Worm (Caenorhabditis elegans) whole organism, L2 larva: ENCODE measurements around the gene ddl-1.
A peak's percentile ranks its signal among the peaks of the same experiment; 100 is the strongest.

Source experiments
- C34F6.9 ChIP-seq: fragments of 150-350 bp; optimal IDR thresholded peaks from 2 replicates; lab custom pipeline; 2014; ENCODE audit warnings: missing biosample characterization, missing genetic modification characterization
- F13H6.1 ChIP-seq: sonication (generic microtip); optimal IDR thresholded peaks from 2 replicates; lab custom pipeline; 2016; ENCODE audit warnings: missing genetic modification characterization, missing compliant biosample characterization
- R02D3.7 ChIP-seq: fragments of 150-350 bp; optimal IDR thresholded peaks from 2 replicates; lab custom pipeline; 2014; ENCODE audit warnings: missing biosample characterization, missing genetic modification characterization
- Y55F3AM.14 ChIP-seq: fragments of 200-800 bp; sonication (Bioruptor generic); optimal IDR thresholded peaks from 2 replicates; lab custom pipeline; 2018; ENCODE audit warnings: mild to moderate bottlenecking, missing genetic modification characterization, missing compliant biosample characterization
- ZK546.5 ChIP-seq: sonication (generic microtip); optimal IDR thresholded peaks from 2 replicates; lab custom pipeline; 2017; ENCODE audit warnings: missing biosample characterization, missing genetic modification characterization
- alr-1 ChIP-seq: fragments of 150-350 bp; optimal IDR thresholded peaks from 2 replicates; lab custom pipeline; 2014; ENCODE audit warnings: missing biosample characterization, missing genetic modification characterization
- aly-2 ChIP-seq: fragments of 150-350 bp; optimal IDR thresholded peaks from 2 replicates; lab custom pipeline; 2014; ENCODE audit warnings: missing biosample characterization, missing genetic modification characterization
- ama-1 ChIP-seq: fragments of 150-350 bp; optimal IDR thresholded peaks from 2 replicates; lab custom pipeline; 2018; ENCODE audit warnings: inconsistent platforms
- blmp-1 ChIP-seq: sonication (generic microtip); optimal IDR thresholded peaks from 2 replicates; lab custom pipeline; 2017; ENCODE audit warnings: missing genetic modification characterization, mild to moderate bottlenecking, missing compliant biosample characterization, antibody characterized with exemption, moderate library complexity; ENCODE audit not compliant: insufficient read depth
- ceh-16 ChIP-seq: fragments of 150-350 bp; optimal IDR thresholded peaks from 2 replicates; lab custom pipeline; 2014; ENCODE audit warnings: missing biosample characterization, missing genetic modification characterization
- ceh-82 ChIP-seq: fragments of 150-350 bp; optimal IDR thresholded peaks from 2 replicates; lab custom pipeline; 2014; ENCODE audit warnings: missing biosample characterization, missing genetic modification characterization
- crh-2 ChIP-seq: sonication (generic microtip); optimal IDR thresholded peaks from 2 replicates; lab custom pipeline; 2017; ENCODE audit warnings: missing biosample characterization, missing genetic modification characterization
- dmd-4 ChIP-seq: sonication (generic microtip); optimal IDR thresholded peaks from 2 replicates; lab custom pipeline; 2017; ENCODE audit warnings: missing biosample characterization, missing genetic modification characterization
- egl-27 ChIP-seq: sonication (generic microtip); optimal IDR thresholded peaks from 3 replicates; lab custom pipeline; 2017; ENCODE audit warnings: missing biosample characterization, missing genetic modification reagents, missing genetic modification characterization
- elt-1 ChIP-seq: fragments of 150-350 bp; optimal IDR thresholded peaks from 2 replicates; lab custom pipeline; 2014; ENCODE audit warnings: missing biosample characterization, missing genetic modification characterization
- elt-3 ChIP-seq: sonication (generic microtip); optimal IDR thresholded peaks from 2 replicates; lab custom pipeline; 2017; ENCODE audit warnings: missing biosample characterization, missing genetic modification characterization
- fos-1 ChIP-seq: fragments of 150-350 bp; optimal IDR thresholded peaks from 2 replicates; lab custom pipeline; 2014; ENCODE audit warnings: missing biosample characterization, missing genetic modification characterization
- gmeb-1 ChIP-seq: fragments of 150-350 bp; optimal IDR thresholded peaks from 2 replicates; lab custom pipeline; 2014; ENCODE audit warnings: missing biosample characterization, missing genetic modification characterization
- lin-13 ChIP-seq: fragments of 150-350 bp; optimal IDR thresholded peaks from 2 replicates; lab custom pipeline; 2014; ENCODE audit warnings: missing biosample characterization, missing genetic modification reagents, missing genetic modification characterization
- lsy-2 ChIP-seq, 2 experiments: fragments of 150-350 bp in 1 of 2; sonication (generic microtip) in 1 of 2; optimal IDR thresholded peaks; 2 replicates each; lab custom pipeline; 2014 to 2017; ENCODE audit warnings: missing biosample characterization in 2 of 2, missing genetic modification characterization in 2 of 2
- mab-5 ChIP-seq: fragments of 150-350 bp; optimal IDR thresholded peaks from 2 replicates; lab custom pipeline; 2014; ENCODE audit warnings: missing biosample characterization, missing genetic modification characterization
- mbf-1 ChIP-seq: sonication (generic microtip); optimal IDR thresholded peaks from 2 replicates; lab custom pipeline; 2017; ENCODE audit warnings: missing biosample characterization, missing genetic modification characterization
- mdl-1 ChIP-seq, 2 experiments: fragments of 150-350 bp in 1 of 2; sonication (generic microtip) in 1 of 2; optimal IDR thresholded peaks; 2 replicates each; lab custom pipeline; 2017; ENCODE audit warnings: missing biosample characterization in 2 of 2, missing genetic modification characterization in 2 of 2
- nhr-10 ChIP-seq: sonication (generic microtip); optimal IDR thresholded peaks from 2 replicates; lab custom pipeline; 2017; ENCODE audit warnings: missing biosample characterization, missing genetic modification characterization
- nhr-12 ChIP-seq: fragments of 150-350 bp; optimal IDR thresholded peaks from 2 replicates; lab custom pipeline; 2014; ENCODE audit warnings: missing biosample characterization, missing genetic modification characterization
- nhr-129 ChIP-seq: fragments of 150-350 bp; optimal IDR thresholded peaks from 2 replicates; lab custom pipeline; 2014; ENCODE audit warnings: missing biosample characterization, missing genetic modification characterization
- nhr-21 ChIP-seq: fragments of 150-350 bp; optimal IDR thresholded peaks from 2 replicates; lab custom pipeline; 2014; ENCODE audit warnings: missing biosample characterization, missing genetic modification characterization
- nhr-23 ChIP-seq: fragments of 150-350 bp; optimal IDR thresholded peaks from 2 replicates; lab custom pipeline; 2014; ENCODE audit warnings: missing biosample characterization, missing genetic modification reagents, missing genetic modification characterization
- nhr-237 ChIP-seq: fragments of 150-350 bp; optimal IDR thresholded peaks from 2 replicates; lab custom pipeline; 2014; ENCODE audit warnings: missing biosample characterization, missing genetic modification characterization
- nhr-25 ChIP-seq: fragments of 150-350 bp; sonication (generic microtip); optimal IDR thresholded peaks from 3 replicates; lab custom pipeline; 2014; ENCODE audit warnings: missing biosample characterization, missing genetic modification characterization
- nhr-6 ChIP-seq: fragments of 150-350 bp; optimal IDR thresholded peaks from 2 replicates; lab custom pipeline; 2014; ENCODE audit warnings: missing biosample characterization, missing genetic modification characterization
- nhr-77 ChIP-seq: fragments of 150-350 bp; optimal IDR thresholded peaks from 2 replicates; lab custom pipeline; 2014; ENCODE audit warnings: missing biosample characterization, missing genetic modification characterization
- skn-1 ChIP-seq: sonication (generic microtip); optimal IDR thresholded peaks from 2 replicates; lab custom pipeline; 2017; ENCODE audit warnings: missing biosample characterization, missing genetic modification characterization
- sma-3 ChIP-seq: sonication (generic microtip); optimal IDR thresholded peaks from 2 replicates; lab custom pipeline; 2016; ENCODE audit warnings: missing genetic modification reagents, missing genetic modification characterization, missing compliant biosample characterization
- sma-9 ChIP-seq, 2 experiments: fragments of 150-350 bp in 1 of 2; sonication (generic microtip) in 1 of 2; optimal IDR thresholded peaks; 2 replicates each; lab custom pipeline; 2014 to 2016; ENCODE audit warnings: missing genetic modification characterization in 2 of 2, mild to moderate bottlenecking in 1 of 2, missing biosample characterization in 1 of 2, missing compliant biosample characterization in 1 of 2, missing genetic modification reagents in 1 of 2, moderate library complexity in 1 of 2
- snpc-4 ChIP-seq: fragments of 150-350 bp; optimal IDR thresholded peaks from 2 replicates; lab custom pipeline; 2014; ENCODE audit warnings: missing biosample characterization, missing genetic modification characterization
- unc-39 ChIP-seq: fragments of 150-350 bp; optimal IDR thresholded peaks from 2 replicates; lab custom pipeline; 2014; ENCODE audit warnings: missing biosample characterization, missing genetic modification characterization
- unc-55 ChIP-seq: fragments of 150-350 bp; sonication (generic microtip); optimal IDR thresholded peaks from 3 replicates; lab custom pipeline; 2014; ENCODE audit warnings: missing biosample characterization, missing genetic modification reagents, missing genetic modification characterization
- unc-62 ChIP-seq: fragments of 150-350 bp; optimal IDR thresholded peaks from 2 replicates; lab custom pipeline; 2014; ENCODE audit warnings: missing biosample characterization, missing genetic modification reagents, missing genetic modification characterization
- zag-1 ChIP-seq: fragments of 150-350 bp; optimal IDR thresholded peaks from 2 replicates; lab custom pipeline; 2014; ENCODE audit warnings: missing biosample characterization, missing genetic modification characterization
- ztf-1 ChIP-seq: fragments of 200-800 bp; sonication (Bioruptor generic); conservative IDR thresholded peaks from 2 replicates; pipeline ENCODE4 v1.3.6; 2022; ENCODE audit warnings: missing genetic modification characterization, missing compliant biosample characterization
- ztf-11 ChIP-seq: sonication (generic microtip); optimal IDR thresholded peaks from 2 replicates; lab custom pipeline; 2017; ENCODE audit warnings: missing biosample characterization, missing genetic modification characterization
- ztf-4 ChIP-seq: fragments of 150-350 bp; optimal IDR thresholded peaks from 2 replicates; lab custom pipeline; 2014; ENCODE audit warnings: missing biosample characterization, missing genetic modification characterization

ddl-1 gene

DNA sequence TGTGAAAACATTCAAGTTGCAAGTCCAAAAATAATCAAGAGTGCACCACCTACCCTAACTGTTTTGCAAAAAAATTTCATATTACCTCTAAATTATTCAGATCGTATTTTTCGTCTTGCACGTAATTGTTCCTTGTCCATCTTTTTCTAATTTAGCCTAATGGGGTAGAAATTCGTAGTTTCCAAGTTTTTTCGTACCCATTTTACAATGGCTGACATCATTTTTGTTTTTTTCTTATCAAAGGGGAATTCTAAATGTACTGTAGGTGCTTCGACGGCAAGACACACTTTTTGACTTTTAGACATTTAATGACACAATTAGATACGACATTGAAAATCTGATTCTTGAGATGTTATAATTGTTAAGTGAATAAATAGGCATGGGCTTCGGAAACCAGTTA is 43.7 kb downstream of the ddl-1 start:
- no peak for TF ChIP-seq egl-27 (tag; lab: Kevin White, UChicago)
- TF ChIP-seq mab-5 (tag; lab: Kevin White, UChicago), result no peak
- no peak for TF ChIP-seq ztf-11
- no peak for TF ChIP-seq dmd-4 (tag; lab: Kevin White, UChicago)
- no peak for TF ChIP-seq unc-39
- TF ChIP-seq nhr-10, result no peak
- TF ChIP-seq ceh-82 (tag; lab: Kevin White, UChicago), result no peak
- TF ChIP-seq ztf-1 (GFP tag; lab: Robert Waterston, UW), result no peak
- TF ChIP-seq, all 48 proteins: peak for 0

DNA sequence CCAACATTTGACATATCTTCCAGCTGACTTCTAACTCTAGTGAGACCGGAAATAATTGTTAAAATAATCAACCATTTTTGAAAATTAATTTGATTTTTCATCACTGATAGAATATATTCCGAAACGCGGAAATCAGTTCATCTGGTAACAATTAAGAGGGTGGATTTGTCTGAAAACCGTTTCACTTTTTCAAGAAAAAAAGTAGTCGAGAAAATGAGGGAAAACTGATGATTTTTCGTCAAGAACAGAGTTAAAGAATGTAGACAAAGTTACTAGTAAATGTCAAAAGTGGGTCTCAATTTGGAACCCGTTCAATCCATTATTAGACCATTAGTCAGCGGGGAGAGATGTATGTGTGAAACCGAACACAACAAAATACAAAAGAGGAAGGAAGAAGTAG is 45.0 kb downstream of the ddl-1 start, which contains the start of gene C17G10.6:
Gene C17G10.6 (minus strand): TSS at position 101 of the 400 bp plus-strand sequence.
- TF ChIP-seq unc-62 (no peak), ama-1 (no peak), blmp-1 (tag; lab: Kevin White, UChicago) (no peak), nhr-77 (tag; lab: Kevin White, UChicago) (no peak), egl-27 (tag; lab: Kevin White, UChicago) (no peak), unc-55 (no peak), snpc-4 (no peak), mdl-1 (tag; optimal IDR thresholded peaks at IDR 0.05; lab: Kevin White, UChicago) (no peak)

DNA sequence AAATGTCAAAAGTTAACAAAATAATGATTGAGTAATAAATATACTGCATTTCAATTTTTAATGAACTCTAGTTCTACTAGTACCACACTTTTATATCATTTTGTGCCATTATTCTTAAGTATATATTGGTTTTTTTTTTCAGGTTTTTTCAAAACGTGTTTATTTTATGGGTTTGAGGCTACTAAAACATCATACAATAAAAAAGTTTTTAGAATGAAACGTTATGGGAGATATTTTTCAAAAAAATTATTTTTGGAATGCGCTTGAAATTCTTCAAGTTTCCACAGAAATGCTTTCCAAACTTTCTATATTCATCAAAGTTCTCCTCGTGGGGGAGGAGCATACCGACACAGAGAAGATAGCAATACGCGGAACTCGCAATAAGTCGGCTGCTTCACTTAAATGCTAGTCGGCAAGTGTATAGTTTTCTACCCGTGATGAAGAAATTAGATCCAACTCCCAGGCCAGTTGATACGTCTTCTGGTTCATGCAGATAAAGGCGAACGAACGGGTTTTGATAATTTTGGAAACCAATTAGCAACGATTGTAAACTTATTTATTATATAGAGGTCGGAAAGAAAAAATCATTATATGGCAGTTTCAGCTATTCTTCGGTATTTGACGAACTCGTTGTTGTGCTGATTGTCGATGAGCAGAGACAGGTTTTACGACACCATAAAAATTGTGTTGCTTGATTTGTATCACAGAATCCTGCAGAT is 48.7 kb downstream of the ddl-1 start, which contains the start of gene C17G10.10:
Gene C17G10.10 (minus strand): TSS at position 51 of the 719 bp plus-strand sequence.
- no peak for TF ChIP-seq nhr-23 (tag; lab: Kevin White, UChicago)
- peak; percentile 87 for TF ChIP-seq sma-3 (GFP tag; lab: Kevin White, UChicago)
- TF ChIP-seq zag-1, result no peak
- TF ChIP-seq egl-27 (tag; lab: Kevin White, UChicago), result peak; percentile 72
- no peak for TF ChIP-seq aly-2 (tag; lab: Kevin White, UChicago)
- TF ChIP-seq blmp-1 (tag; lab: Kevin White, UChicago), result no peak
- peak; percentile 91 for TF ChIP-seq sma-9 (GFP tag; optimal IDR thresholded peaks at IDR 0.05; lab: Kevin White, UChicago)
- TF ChIP-seq sma-9 (tag; optimal IDR thresholded peaks at IDR 0.05; lab: Kevin White, UChicago), result no peak
- TF ChIP-seq fos-1 (tag; lab: Kevin White, UChicago), result peak; percentile 85
- TF ChIP-seq alr-1, result no peak
- TF ChIP-seq mbf-1, result no peak
- peak; percentile 99 for TF ChIP-seq snpc-4
- no peak for TF ChIP-seq mab-5 (tag; lab: Kevin White, UChicago)
- no peak for TF ChIP-seq dmd-4 (tag; lab: Kevin White, UChicago)
- TF ChIP-seq nhr-6, result peak; percentile 41
- no peak for TF ChIP-seq skn-1 (tag; lab: Kevin White, UChicago)
- no peak for TF ChIP-seq ztf-11
- TF ChIP-seq nhr-12, result no peak
- peak; percentile 78 for TF ChIP-seq nhr-21 (tag; lab: Kevin White, UChicago)
- no peak for TF ChIP-seq elt-1 (tag; lab: Kevin White, UChicago)
- TF ChIP-seq lsy-2 (tag; optimal IDR thresholded peaks at IDR 0.05; lab: Kevin White, UChicago), result peak; percentile 62 to 75
- peak; percentile 75 for TF ChIP-seq ceh-16
- TF ChIP-seq ama-1, result peak; percentile 98
- peak; percentile 45 for TF ChIP-seq nhr-129
- TF ChIP-seq nhr-237, result no peak
- peak; percentile 9 for TF ChIP-seq nhr-10
- TF ChIP-seq gmeb-1, result peak; percentile 82
- TF ChIP-seq lin-13 (GFP tag; lab: Kevin White, UChicago), result peak; percentile 53
- TF ChIP-seq unc-39, result no peak
- peak; percentile 62 for TF ChIP-seq nhr-25 (tag; lab: Kevin White, UChicago)
- TF ChIP-seq unc-55, result no peak
- no peak for TF ChIP-seq Y55F3AM.14 (GFP tag; lab: Kevin White, UChicago)
- no peak for TF ChIP-seq elt-3 (tag; lab: Kevin White, UChicago)
- TF ChIP-seq crh-2 (tag; lab: Kevin White, UChicago), result peak; percentile 69
- peak; percentile 68 for TF ChIP-seq nhr-77 (tag; lab: Kevin White, UChicago)
- peak; percentile 58 for TF ChIP-seq F13H6.1 (tag; lab: Kevin White, UChicago)
- peak; percentile 54 to 59 for TF ChIP-seq mdl-1 (tag; optimal IDR thresholded peaks at IDR 0.05; lab: Kevin White, UChicago)
- TF ChIP-seq ZK546.5, result no peak
- TF ChIP-seq C34F6.9 (tag; lab: Kevin White, UChicago), result peak; percentile 20
- no peak for TF ChIP-seq R02D3.7 (tag; lab: Kevin White, UChicago)
- peak; percentile 9 for TF ChIP-seq ztf-4
